Worm (Caenorhabditis elegans) whole organism, L2 larva: Measurements from ENCODE around the gene cdt-2.

Experiments
- R02D3.7 ChIP-seq: fragments of 150-350 bp; optimal IDR thresholded peaks from 2 replicates; lab custom pipeline; 2014; ENCODE audit warnings: missing biosample characterization, missing genetic modification characterization
- aly-2 ChIP-seq: fragments of 150-350 bp; optimal IDR thresholded peaks from 2 replicates; lab custom pipeline; 2014; ENCODE audit warnings: missing biosample characterization, missing genetic modification characterization
- ama-1 ChIP-seq: fragments of 150-350 bp; optimal IDR thresholded peaks from 2 replicates; lab custom pipeline; 2018; ENCODE audit warnings: inconsistent platforms
- ceh-82 ChIP-seq: fragments of 150-350 bp; optimal IDR thresholded peaks from 2 replicates; lab custom pipeline; 2014; ENCODE audit warnings: missing biosample characterization, missing genetic modification characterization
- elt-3 ChIP-seq: sonication (generic microtip); optimal IDR thresholded peaks from 2 replicates; lab custom pipeline; 2017; ENCODE audit warnings: missing biosample characterization, missing genetic modification characterization
- gmeb-1 ChIP-seq: fragments of 150-350 bp; optimal IDR thresholded peaks from 2 replicates; lab custom pipeline; 2014; ENCODE audit warnings: missing biosample characterization, missing genetic modification characterization
- lin-39 ChIP-seq: fragments of 150-350 bp; optimal IDR thresholded peaks from 2 replicates; lab custom pipeline; 2014; ENCODE audit warnings: missing biosample characterization, missing genetic modification reagents, missing genetic modification characterization
- nhr-12 ChIP-seq: fragments of 150-350 bp; optimal IDR thresholded peaks from 2 replicates; lab custom pipeline; 2014; ENCODE audit warnings: missing biosample characterization, missing genetic modification characterization
- nhr-237 ChIP-seq: fragments of 150-350 bp; optimal IDR thresholded peaks from 2 replicates; lab custom pipeline; 2014; ENCODE audit warnings: missing biosample characterization, missing genetic modification characterization
- sma-9 ChIP-seq, 2 experiments: fragments of 150-350 bp in 1 of 2; sonication (generic microtip) in 1 of 2; optimal IDR thresholded peaks; 2 replicates each; lab custom pipeline; 2014 to 2016; ENCODE audit warnings: missing genetic modification characterization in 2 of 2, mild to moderate bottlenecking in 1 of 2, missing biosample characterization in 1 of 2, missing compliant biosample characterization in 1 of 2, missing genetic modification reagents in 1 of 2, moderate library complexity in 1 of 2
- snpc-4 ChIP-seq: fragments of 150-350 bp; optimal IDR thresholded peaks from 2 replicates; lab custom pipeline; 2014; ENCODE audit warnings: missing biosample characterization, missing genetic modification characterization
- ztf-11 ChIP-seq: sonication (generic microtip); optimal IDR thresholded peaks from 2 replicates; lab custom pipeline; 2017; ENCODE audit warnings: missing biosample characterization, missing genetic modification characterization
- ztf-4 ChIP-seq: fragments of 150-350 bp; optimal IDR thresholded peaks from 2 replicates; lab custom pipeline; 2014; ENCODE audit warnings: missing biosample characterization, missing genetic modification characterization

DNA sequence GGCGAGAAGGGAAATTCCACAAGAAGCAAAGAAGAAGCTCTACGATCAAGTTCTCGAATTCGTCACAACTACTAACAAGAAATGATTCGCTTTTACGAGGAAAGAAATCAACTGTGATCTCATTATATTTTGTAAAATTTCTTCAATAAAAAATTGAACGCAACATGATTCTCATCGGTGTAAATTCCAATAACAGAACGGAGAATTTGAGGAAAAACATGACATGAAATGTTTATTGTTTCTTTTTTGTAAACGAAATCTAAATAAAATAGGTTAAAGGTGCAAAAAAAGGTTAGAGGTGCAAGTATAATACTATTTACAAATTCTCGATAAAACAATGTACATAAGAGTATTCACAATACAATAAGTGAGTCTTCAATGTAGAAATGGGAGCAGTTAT, 563 bp upstream of the cdt-2 start:
- TF ChIP-seq R02D3.7 (tag; lab: Kevin White, UChicago), result no peak
- TF ChIP-seq ama-1 (lab: Kevin White, UChicago), result no peak
- TF ChIP-seq ztf-11, result no peak
- no peak for TF ChIP-seq snpc-4
- TF ChIP-seq aly-2 (tag; lab: Kevin White, UChicago), result no peak
- no peak for TF ChIP-seq nhr-237
- TF ChIP-seq elt-3 (tag; lab: Kevin White, UChicago), result no peak
- TF ChIP-seq ztf-4, result no peak
- TF ChIP-seq lin-39 (tag; lab: Kevin White, UChicago), result no peak
- TF ChIP-seq ceh-82, result no peak
- no peak for TF ChIP-seq gmeb-1 (tag; lab: Kevin White, UChicago)
- no peak for TF ChIP-seq sma-9 (GFP tag; optimal IDR thresholded peaks at IDR 0.05; lab: Kevin White, UChicago)
- TF ChIP-seq sma-9 (tag; optimal IDR thresholded peaks at IDR 0.05; lab: Kevin White, UChicago), result no peak
- TF ChIP-seq nhr-12 (tag; lab: Kevin White, UChicago), result no peak
